Worm (Caenorhabditis elegans) whole organism, L4 larva: ENCODE data around the gene pag-3.
A peak's percentile ranks its signal among the peaks of the same experiment; 100 is the strongest.

ENCODE experiments used
- D1046.2 ChIP-seq: fragments of 200-800 bp; sonication (Bioruptor generic); IDR thresholded peaks from 2 replicates; pipeline ENCODE4 v1.3.6; 2022; ENCODE audit warnings: missing genetic modification characterization, missing compliant biosample characterization
- F37D6.2 ChIP-seq: sonication (generic microtip); optimal IDR thresholded peaks from 2 replicates; lab custom pipeline; 2016; ENCODE audit warnings: mild to moderate bottlenecking, missing genetic modification characterization, missing compliant biosample characterization
- F44E2.7 ChIP-seq: fragments of 200-800 bp; sonication (Bioruptor generic); IDR thresholded peaks from 2 replicates; pipeline ENCODE4 v2.1.2; 2022; ENCODE audit warnings: missing genetic modification characterization, missing compliant biosample characterization
- T26A8.4 ChIP-seq: fragments of 200-800 bp; sonication (Bioruptor generic); IDR thresholded peaks from 2 replicates; pipeline ENCODE4 v1.3.6; 2022; ENCODE audit warnings: missing genetic modification characterization, missing compliant biosample characterization
- Y48G9A.11 ChIP-seq: fragments of 200-800 bp; sonication (Bioruptor generic); IDR thresholded peaks from 2 replicates; pipeline ENCODE4 v1.3.6; 2022; ENCODE audit warnings: missing genetic modification reagents, missing genetic modification characterization, missing compliant biosample characterization
- Y75B8A.6 ChIP-seq: fragments of 200-800 bp; sonication (Bioruptor generic); IDR thresholded peaks from 2 replicates; pipeline ENCODE4 v1.3.6; 2022; ENCODE audit warnings: missing genetic modification reagents, missing genetic modification characterization, missing compliant biosample characterization
- ZK337.2 ChIP-seq: fragments of 200-800 bp; sonication (Bioruptor generic); IDR thresholded peaks from 2 replicates; pipeline ENCODE4 v1.3.6; 2022; ENCODE audit warnings: missing genetic modification reagents, missing genetic modification characterization, missing compliant biosample characterization
- ZK546.5 ChIP-seq, 2 experiments: sonication (generic microtip); optimal IDR thresholded peaks; 2 replicates each; lab custom pipeline; 2017; ENCODE audit warnings: missing biosample characterization in 2 of 2, missing genetic modification characterization in 2 of 2
- attf-4 ChIP-seq: sonication (generic microtip); optimal IDR thresholded peaks from 3 replicates; lab custom pipeline; 2017; ENCODE audit warnings: missing biosample characterization, missing genetic modification characterization
- ceh-20 ChIP-seq: fragments of 200-800 bp; sonication (Bioruptor generic); IDR thresholded peaks from 2 replicates; pipeline ENCODE4 v1.3.6; 2022; ENCODE audit warnings: missing genetic modification reagents, missing genetic modification characterization, missing compliant biosample characterization
- ceh-32 ChIP-seq: sonication (generic microtip); optimal IDR thresholded peaks from 2 replicates; lab custom pipeline; 2016; ENCODE audit warnings: mild to moderate bottlenecking, missing genetic modification characterization, missing compliant biosample characterization; ENCODE audit not compliant: poor library complexity
- ctbp-1 ChIP-seq: fragments of 200-800 bp; sonication (Bioruptor generic); IDR thresholded peaks from 2 replicates; pipeline ENCODE4 v1.3.6; 2022; ENCODE audit warnings: missing genetic modification reagents, missing genetic modification characterization, missing compliant biosample characterization
- daf-12 ChIP-seq: fragments of 150-350 bp; optimal IDR thresholded peaks from 2 replicates; lab custom pipeline; 2014; ENCODE audit warnings: missing biosample characterization, missing genetic modification reagents, missing genetic modification characterization
- dmd-6 ChIP-seq: fragments of 200-800 bp; sonication (Bioruptor generic); IDR thresholded peaks from 2 replicates; pipeline ENCODE4 v1.3.6; 2022; ENCODE audit warnings: missing genetic modification reagents, missing genetic modification characterization, missing compliant biosample characterization
- duxl-1 ChIP-seq: sonication (generic microtip); optimal IDR thresholded peaks from 2 replicates; lab custom pipeline; 2016; ENCODE audit warnings: mild to moderate bottlenecking, missing genetic modification characterization, moderate library complexity, missing compliant biosample characterization; ENCODE audit not compliant: poor library complexity
- egl-43 ChIP-seq: fragments of 200-800 bp; sonication (Bioruptor generic); IDR thresholded peaks from 2 replicates; pipeline ENCODE4 v1.3.6; 2022; ENCODE audit warnings: missing genetic modification reagents, missing genetic modification characterization, missing compliant biosample characterization
- fkh-10 ChIP-seq: fragments of 150-350 bp; optimal IDR thresholded peaks from 2 replicates; lab custom pipeline; 2014; ENCODE audit warnings: missing biosample characterization, missing genetic modification reagents, missing genetic modification characterization
- hif-1 ChIP-seq, 2 experiments: sonication (generic microtip); optimal IDR thresholded peaks; 2 replicates each; lab custom pipeline; 2016 to 2017; ENCODE audit warnings: missing compliant biosample characterization in 2 of 2, missing genetic modification characterization in 2 of 2, missing genetic modification reagents in 2 of 2, missing genotype in 2 of 2, mild to moderate bottlenecking in 1 of 2
- hlh-11 ChIP-seq: fragments of 200-800 bp; sonication (Bioruptor generic); optimal IDR thresholded peaks from 2 replicates; lab custom pipeline; 2018; ENCODE audit warnings: mild to moderate bottlenecking, missing genetic modification characterization, missing compliant biosample characterization
- lin-15B ChIP-seq: fragments of 150-350 bp; sonication (generic microtip); optimal IDR thresholded peaks from 3 replicates; lab custom pipeline; 2014; ENCODE audit warnings: missing biosample characterization, missing genetic modification characterization
- lin-29 ChIP-seq: fragments of 200-800 bp; sonication (Bioruptor generic); IDR thresholded peaks from 2 replicates; pipeline ENCODE4 v1.3.6; 2022; ENCODE audit warnings: missing genetic modification reagents, missing genetic modification characterization, missing compliant biosample characterization
- lir-3 ChIP-seq: sonication (generic microtip); optimal IDR thresholded peaks from 2 replicates; lab custom pipeline; 2016; ENCODE audit warnings: mild to moderate bottlenecking, missing genetic modification characterization, missing compliant biosample characterization
- madf-5 ChIP-seq, 2 experiments: fragments of 200-800 bp; sonication (Bioruptor generic); IDR thresholded peaks; 2 replicates each; pipeline ENCODE4 v1.3.6; 2022; ENCODE audit warnings: missing compliant biosample characterization in 2 of 2, missing genetic modification characterization in 2 of 2
- mdl-1 ChIP-seq, 2 experiments: fragments of 150-350 bp in 1 of 2; sonication (generic microtip) in 1 of 2; optimal IDR thresholded peaks; 2 replicates each; lab custom pipeline; 2014 to 2017; ENCODE audit warnings: missing biosample characterization in 2 of 2, missing genetic modification characterization in 2 of 2
- mdt-29 ChIP-seq: fragments of 200-800 bp; sonication (Bioruptor generic); IDR thresholded peaks from 2 replicates; pipeline ENCODE4 v1.3.6; 2022; ENCODE audit warnings: missing genetic modification reagents, missing genetic modification characterization, missing compliant biosample characterization
- mep-1 ChIP-seq: fragments of 150-350 bp; sonication (generic microtip); optimal IDR thresholded peaks from 3 replicates; lab custom pipeline; 2014; ENCODE audit warnings: missing biosample characterization, missing genetic modification characterization
- nhr-10 ChIP-seq: fragments of 150-350 bp; optimal IDR thresholded peaks from 2 replicates; lab custom pipeline; 2014; ENCODE audit warnings: missing biosample characterization, missing genetic modification characterization
- nhr-111 ChIP-seq: fragments of 200-800 bp; sonication (Bioruptor generic); optimal IDR thresholded peaks from 2 replicates; lab custom pipeline; 2018; ENCODE audit warnings: mild to moderate bottlenecking, missing genetic modification characterization, missing compliant biosample characterization
- nhr-237 ChIP-seq: sonication (generic microtip); optimal IDR thresholded peaks from 2 replicates; lab custom pipeline; 2017; ENCODE audit warnings: missing biosample characterization, missing genetic modification characterization
- nhr-28 ChIP-seq: fragments of 150-350 bp; optimal IDR thresholded peaks from 2 replicates; lab custom pipeline; 2014; ENCODE audit warnings: missing biosample characterization, missing genetic modification characterization
- nhr-42 ChIP-seq: fragments of 200-800 bp; sonication (Bioruptor generic); IDR thresholded peaks from 2 replicates; pipeline ENCODE4 v1.3.6; 2022; ENCODE audit warnings: missing genetic modification characterization, missing compliant biosample characterization
- nhr-6 ChIP-seq: fragments of 150-350 bp; optimal IDR thresholded peaks from 2 replicates; lab custom pipeline; 2014; ENCODE audit warnings: missing biosample characterization, missing genetic modification characterization
- nhr-76 ChIP-seq: fragments of 150-350 bp; optimal IDR thresholded peaks from 2 replicates; lab custom pipeline; 2014; ENCODE audit warnings: missing biosample characterization, missing genetic modification characterization
- pha-4 ChIP-seq, 2 experiments: fragments of 150-350 bp in 1 of 2; fragments of 200-800 bp in 1 of 2; sonication (Bioruptor generic) in 1 of 2; IDR thresholded peaks in 1 of 2; optimal IDR thresholded peaks in 1 of 2; 2 replicates each; pipeline versions ENCODE4 v1.3.6 to Lab custom; 2014 to 2022; ENCODE audit warnings: missing genetic modification characterization in 2 of 2, missing genetic modification reagents in 2 of 2, missing biosample characterization in 1 of 2, missing compliant biosample characterization in 1 of 2
- pqm-1 ChIP-seq: sonication (generic microtip); optimal IDR thresholded peaks from 2 replicates; lab custom pipeline; 2017; ENCODE audit warnings: missing biosample characterization, missing genetic modification characterization
- rbr-2 ChIP-seq: sonication (generic microtip); optimal IDR thresholded peaks from 2 replicates; lab custom pipeline; 2016; ENCODE audit warnings: missing genotype, missing genetic modification characterization, missing compliant biosample characterization
- saeg-2 ChIP-seq: fragments of 200-800 bp; sonication (Bioruptor generic); IDR thresholded peaks from 2 replicates; pipeline ENCODE4 v1.3.6; 2022; ENCODE audit warnings: missing genetic modification reagents, missing genetic modification characterization, missing compliant biosample characterization
- tag-97 ChIP-seq: fragments of 200-800 bp; sonication (Bioruptor generic); IDR thresholded peaks from 2 replicates; pipeline ENCODE4 v1.3.6; 2022; ENCODE audit warnings: missing genetic modification characterization, missing compliant biosample characterization
- tra-1 ChIP-seq: fragments of 200-800 bp; sonication (Bioruptor generic); IDR thresholded peaks from 2 replicates; pipeline ENCODE4 v1.3.6; 2022; ENCODE audit warnings: missing genetic modification reagents, missing genetic modification characterization, missing compliant biosample characterization
- unc-130 ChIP-seq: sonication (generic microtip); optimal IDR thresholded peaks from 2 replicates; lab custom pipeline; 2016; ENCODE audit warnings: missing genetic modification reagents, missing genetic modification characterization, missing compliant biosample characterization
- unc-39 ChIP-seq: sonication (generic microtip); optimal IDR thresholded peaks from 2 replicates; lab custom pipeline; 2017; ENCODE audit warnings: missing biosample characterization, missing genetic modification characterization
- unc-62 ChIP-seq, 3 experiments: fragments of 150-350 bp in 1 of 3; sonication (generic microtip); optimal IDR thresholded peaks in 2 of 3; peaks in 1 of 3; 1 replicate in 1 of 3; 2 replicates in 2 of 3; lab custom pipeline; 2014 to 2017; ENCODE audit warnings: missing biosample characterization in 3 of 3, missing genetic modification characterization in 3 of 3, missing genetic modification reagents in 3 of 3, missing genotype in 1 of 3
- zip-2 ChIP-seq: fragments of 150-350 bp; optimal IDR thresholded peaks from 2 replicates; lab custom pipeline; 2014; ENCODE audit warnings: missing biosample characterization, missing genetic modification characterization

pag-3 gene

ce11 chrX:14954548-14954947 is at the start of gene pag-3:
TSS of gene pag-3 (minus strand) at chrX:14954648.
- no peak for TF ChIP-seq F37D6.2 (tag; lab: Kevin White, UChicago)
- TF ChIP-seq unc-39 (tag; lab: Kevin White, UChicago), result no peak
- TF ChIP-seq nhr-10, result no peak
- TF ChIP-seq T26A8.4 (GFP tag; lab: Robert Waterston, UW), result no peak
- no peak for TF ChIP-seq ZK546.5 (tag; optimal IDR thresholded peaks at IDR 0.05; lab: Kevin White, UChicago)
- TF ChIP-seq pha-4 (GFP tag; IDR thresholded peaks at IDR 0.05; lab: Robert Waterston, UW), result no peak
- TF ChIP-seq pha-4 (tag; optimal IDR thresholded peaks at IDR 0.05; lab: Kevin White, UChicago), result no peak
- peak in 1 of 2 experiments; percentile 23 for TF ChIP-seq unc-62 (GFP tag; optimal IDR thresholded peaks at IDR 0.05 in 1 of 2; lab: Kevin White, UChicago)
- TF ChIP-seq unc-62 (tag; optimal IDR thresholded peaks at IDR 0.05; lab: Kevin White, UChicago), result no peak
- no peak for TF ChIP-seq ZK337.2 (GFP tag; lab: Robert Waterston, UW)
- TF ChIP-seq, all 104 proteins: peak for 1

ce11 chrX:15003891-15004550 is 49.6 kb upstream of the pag-3 start, which contains the start of gene slc-25A18.1:
TSS of gene slc-25A18.1 (minus strand) at chrX:15003941.
- TF ChIP-seq pqm-1 (peak; percentile 58), hif-1 (tag; optimal IDR thresholded peaks at IDR 0.05; lab: Kevin White, UChicago) (no peak), nhr-6 (tag; lab: Kevin White, UChicago) (no peak), mdl-1 (tag; optimal IDR thresholded peaks at IDR 0.05; lab: Kevin White, UChicago) (no peak), dmd-6 (peak; percentile 17; the same call in 1 of the 2 replicates), rbr-2 (tag; lab: Kevin White, UChicago) (no peak)

- TF ChIP-seq egl-43 (GFP tag; lab: Robert Waterston, UW) (no peak), lir-3 (tag; lab: Kevin White, UChicago) (no peak), ctbp-1 (GFP tag; lab: Robert Waterston, UW) (no peak), nhr-111 (GFP tag; lab: Kevin White, UChicago) (no peak), unc-62 (GFP tag; optimal IDR thresholded peaks at IDR 0.05 in 1 of 2; lab: Kevin White, UChicago) (no peak), unc-62 (tag; optimal IDR thresholded peaks at IDR 0.05; lab: Kevin White, UChicago) (no peak), nhr-237 (no peak), nhr-76 (no peak), mdt-29 (GFP tag; lab: Robert Waterston, UW) (no peak), hlh-11 (tag; lab: Kevin White, UChicago) (no peak), hif-1 (tag; optimal IDR thresholded peaks at IDR 0.05; lab: Kevin White, UChicago) (no peak), F44E2.7 (no peak), tag-97 (GFP tag; lab: Robert Waterston, UW) (no peak), daf-12 (tag; lab: Kevin White, UChicago) (no peak), zip-2 (tag; lab: Kevin White, UChicago) (no peak), attf-4 (tag; lab: Kevin White, UChicago) (no peak), saeg-2 (GFP tag; lab: Robert Waterston, UW) (no peak), Y48G9A.11 (GFP tag; lab: Robert Waterston, UW) (no peak), pqm-1 (no peak)
These were observed 44.7 kb upstream of the pag-3 start, which contains the start of gene cutl-3 for ce11 chrX:14999101-14999500. TSS of gene cutl-3 (minus strand) at chrX:14999201.

- peak; percentile 6 for TF ChIP-seq fkh-10 (GFP tag; lab: Kevin White, UChicago)
- TF ChIP-seq nhr-42 (GFP tag; lab: Robert Waterston, UW), result no peak
These were observed 39.3 kb upstream of the pag-3 start for ce11 chrX:14993744-14994143.

ce11 chrX:14991280-14991679 is 36.8 kb upstream of the pag-3 start, which contains the start of gene iglr-1:
TSS of gene iglr-1 (minus strand) at chrX:14991380.
- TF ChIP-seq duxl-1 (tag; lab: Kevin White, UChicago) (no peak), ceh-20 (no peak), unc-130 (no peak), nhr-10 (no peak), tra-1 (no peak), lin-15B (tag; lab: Kevin White, UChicago) (no peak), attf-4 (tag; lab: Kevin White, UChicago) (no peak), ceh-32 (tag; lab: Kevin White, UChicago) (no peak), mep-1 (tag; lab: Kevin White, UChicago) (no peak), lin-29 (GFP tag; lab: Robert Waterston, UW) (no peak), D1046.2 (GFP tag; lab: Robert Waterston, UW) (no peak), madf-5 (GFP tag; IDR thresholded peaks at IDR 0.05; lab: Robert Waterston, UW) (no peak), nhr-237 (no peak), nhr-28 (tag; lab: Kevin White, UChicago) (no peak), Y75B8A.6 (GFP tag; lab: Robert Waterston, UW) (no peak)
